Worm (Caenorhabditis elegans): Measurements from ENCODE around the gene jbts-14.

Gene jbts-14

DNA sequence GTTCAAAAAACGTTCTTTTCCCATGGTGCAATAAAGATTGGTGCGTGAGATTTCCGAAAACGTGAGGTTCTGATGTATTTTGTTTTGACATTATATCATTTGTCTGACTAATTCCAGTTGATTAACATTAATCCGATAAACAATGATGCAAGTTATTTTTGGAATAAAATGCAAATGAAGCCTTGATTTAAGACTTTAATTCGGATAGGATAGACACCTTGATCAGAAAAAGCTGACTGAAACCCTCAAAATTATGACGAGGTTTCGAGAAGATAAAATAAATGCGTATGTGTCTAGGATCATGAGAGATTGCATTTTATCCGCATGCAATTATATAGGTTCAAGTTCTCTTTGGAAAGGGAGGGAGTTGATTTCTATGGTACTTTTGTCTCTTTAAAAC lies 41.4 kb downstream of the jbts-14 start:
- TF ChIP-seq ref-1 (GFP tag; conservative IDR thresholded peaks at IDR 0.05) (no peak), cog-1 (tag; optimal IDR thresholded peaks at IDR 0.05) (no peak), flt-1 (GFP tag; IDR thresholded peaks at IDR 0.05) (no peak), ztf-23 (GFP tag; IDR thresholded peaks at IDR 0.05) (no peak)

DNA sequence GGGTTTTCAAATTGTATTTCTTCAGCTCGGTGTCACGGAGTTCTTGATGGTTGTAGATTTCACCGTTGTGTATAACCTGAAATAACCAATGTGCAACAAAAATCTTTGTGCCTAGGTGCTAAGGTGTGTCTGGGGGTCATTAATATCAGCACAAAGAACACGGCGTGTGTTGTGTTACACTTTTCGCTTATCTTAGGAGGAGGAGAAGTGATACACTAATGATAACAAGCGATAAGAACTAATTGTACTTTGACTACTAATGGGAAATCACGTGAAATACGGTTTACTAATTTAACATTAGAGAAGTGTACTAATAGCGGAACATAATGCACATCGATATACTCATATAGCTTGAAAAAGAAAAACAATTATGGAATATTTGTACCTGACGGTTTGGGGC lies 46.1 kb downstream of the jbts-14 start:
- TF ChIP-seq ztf-29 (GFP tag; IDR thresholded peaks at IDR 0.05) (no peak), tab-1 (GFP tag; IDR thresholded peaks at IDR 0.05) (no peak), T22C8.4 (GFP tag; IDR thresholded peaks at IDR 0.05) (no peak), ztf-23 (GFP tag; IDR thresholded peaks at IDR 0.05) (no peak), med-1 (GFP tag; optimal IDR thresholded peaks at IDR 0.05; ENCODE audit: insufficient read depth) (no peak), flt-1 (GFP tag; IDR thresholded peaks at IDR 0.05) (no peak), ref-1 (GFP tag; conservative IDR thresholded peaks at IDR 0.05) (no peak), klf-2 (GFP tag; conservative IDR thresholded peaks at IDR 0.05) (no peak), cog-1 (tag; optimal IDR thresholded peaks at IDR 0.05) (no peak)

DNA sequence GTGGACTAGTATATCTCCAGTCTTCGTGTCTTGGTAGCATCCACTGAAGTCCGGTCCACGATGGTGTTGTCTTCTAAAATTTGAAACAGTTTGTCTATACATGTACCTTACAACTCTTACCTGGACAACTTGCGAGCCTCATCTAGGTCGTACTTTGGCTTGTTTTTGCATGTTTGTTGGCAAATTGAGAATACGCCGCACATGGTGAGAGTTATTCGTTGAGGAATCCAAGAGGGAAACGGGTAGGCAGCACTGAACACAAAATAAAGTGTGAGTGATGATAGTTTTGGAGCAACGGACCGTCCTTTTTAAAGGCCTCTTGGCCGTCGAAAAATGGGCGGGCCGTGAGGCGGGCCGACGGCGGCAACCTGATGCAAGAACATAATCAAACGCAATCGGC lies 46.6 kb downstream of the jbts-14 start, which contains the start of gene asns-2:
Gene asns-2, minus strand, starts transcription at position 282 of the 400 bp plus-strand sequence.
- TF ChIP-seq flt-1 (GFP tag; IDR thresholded peaks at IDR 0.05) (no peak), cog-1 (tag; optimal IDR thresholded peaks at IDR 0.05) (no peak), T22C8.4 (GFP tag; IDR thresholded peaks at IDR 0.05) (no peak), med-1 (GFP tag; optimal IDR thresholded peaks at IDR 0.05; ENCODE audit: insufficient read depth) (no peak), tab-1 (GFP tag; IDR thresholded peaks at IDR 0.05) (no peak), ztf-23 (GFP tag; IDR thresholded peaks at IDR 0.05) (no peak), ref-1 (GFP tag; conservative IDR thresholded peaks at IDR 0.05) (no peak), klf-2 (GFP tag; conservative IDR thresholded peaks at IDR 0.05) (no peak), ztf-29 (GFP tag; IDR thresholded peaks at IDR 0.05) (no peak)

DNA sequence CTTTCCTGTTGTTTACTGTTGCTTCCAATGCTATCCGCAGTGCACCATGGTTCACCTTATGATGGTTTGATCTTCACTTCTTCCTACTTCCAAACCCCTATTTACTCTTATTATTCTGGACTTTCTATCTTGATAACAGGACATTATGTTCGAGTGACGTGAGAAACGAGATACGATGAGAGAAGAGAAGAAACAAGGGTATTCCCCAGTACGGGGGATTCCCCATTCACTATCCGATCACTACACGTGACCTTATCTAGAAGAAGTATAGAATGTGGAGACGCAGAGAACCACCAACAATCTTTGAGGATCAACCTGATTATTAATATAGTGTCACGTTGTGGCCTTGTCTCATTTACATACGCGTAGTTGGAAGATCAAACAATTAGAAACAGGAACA lies 48.4 kb downstream of the jbts-14 start:
- no peak for TF ChIP-seq ref-1 (GFP tag; conservative IDR thresholded peaks at IDR 0.05)
- TF ChIP-seq T22C8.4 (GFP tag; IDR thresholded peaks at IDR 0.05), result no peak
- no peak for TF ChIP-seq cog-1 (tag; optimal IDR thresholded peaks at IDR 0.05)
- no peak for TF ChIP-seq tab-1 (GFP tag; IDR thresholded peaks at IDR 0.05)
- TF ChIP-seq med-1 (GFP tag; optimal IDR thresholded peaks at IDR 0.05; ENCODE audit: insufficient read depth), result no peak
- no peak for TF ChIP-seq ztf-23 (GFP tag; IDR thresholded peaks at IDR 0.05)
- TF ChIP-seq klf-2 (GFP tag; conservative IDR thresholded peaks at IDR 0.05), result no peak
- TF ChIP-seq flt-1 (GFP tag; IDR thresholded peaks at IDR 0.05), result no peak
- TF ChIP-seq ztf-29 (GFP tag; IDR thresholded peaks at IDR 0.05), result no peak

DNA sequence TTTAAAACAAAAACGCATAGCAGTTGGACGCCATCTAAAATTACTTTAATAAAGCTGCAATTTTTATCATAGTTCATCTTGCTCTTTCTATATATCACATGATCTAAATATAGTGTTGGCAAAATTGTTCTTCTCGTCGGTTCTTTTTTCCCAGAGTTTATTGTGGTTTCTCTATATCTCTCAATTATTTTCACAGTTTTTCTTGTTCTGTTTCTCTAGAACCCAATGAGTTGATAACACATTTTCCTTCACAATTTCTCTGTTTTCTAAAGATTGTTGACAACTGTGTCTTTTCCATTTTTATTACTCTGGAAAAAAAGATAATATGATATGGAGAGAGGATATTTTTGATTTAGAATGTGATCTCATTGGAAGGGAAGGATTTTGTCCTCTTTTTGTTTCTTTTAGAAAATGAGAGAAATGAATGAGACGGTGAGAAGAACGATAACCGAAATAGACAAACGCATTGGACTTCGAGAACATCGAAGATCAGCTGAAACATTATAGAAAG lies 50.2 kb downstream of the jbts-14 start:
- TF ChIP-seq ref-1 (GFP tag; conservative IDR thresholded peaks at IDR 0.05), result no peak
- no peak for TF ChIP-seq flt-1 (GFP tag; IDR thresholded peaks at IDR 0.05)
- no peak for TF ChIP-seq ztf-29 (GFP tag; IDR thresholded peaks at IDR 0.05)
- TF ChIP-seq T22C8.4 (GFP tag; IDR thresholded peaks at IDR 0.05), result no peak
- no peak for TF ChIP-seq cog-1 (tag; optimal IDR thresholded peaks at IDR 0.05)

DNA sequence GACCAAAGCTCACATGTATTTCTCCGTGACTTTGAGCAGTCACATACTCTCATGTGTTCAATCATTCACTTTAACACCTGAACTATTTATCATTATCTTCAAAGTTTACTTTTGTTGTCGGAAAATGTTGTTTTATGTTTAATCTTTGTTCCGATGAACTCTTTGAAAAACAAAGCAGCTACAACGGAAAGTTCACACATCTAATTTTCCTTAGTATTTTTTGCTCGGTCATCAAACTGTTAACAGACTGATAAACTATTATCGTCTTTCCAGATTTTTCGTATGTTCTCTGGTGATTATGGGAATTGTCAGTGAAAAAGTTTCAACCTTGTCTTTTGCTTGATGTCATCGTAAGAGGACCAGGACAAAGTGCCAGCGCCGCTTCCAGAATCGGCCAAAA lies 51.9 kb downstream of the jbts-14 start:
- no peak for TF ChIP-seq ztf-29 (GFP tag; IDR thresholded peaks at IDR 0.05)
- TF ChIP-seq klf-2 (GFP tag; conservative IDR thresholded peaks at IDR 0.05), result no peak
- TF ChIP-seq tab-1 (GFP tag; IDR thresholded peaks at IDR 0.05), result no peak
- TF ChIP-seq ref-1 (GFP tag; conservative IDR thresholded peaks at IDR 0.05), result no peak
- TF ChIP-seq flt-1 (GFP tag; IDR thresholded peaks at IDR 0.05), result no peak
- TF ChIP-seq ztf-23 (GFP tag; IDR thresholded peaks at IDR 0.05), result no peak
- TF ChIP-seq med-1 (GFP tag; optimal IDR thresholded peaks at IDR 0.05; ENCODE audit: insufficient read depth), result no peak
- no peak for TF ChIP-seq cog-1 (tag; optimal IDR thresholded peaks at IDR 0.05)
- TF ChIP-seq T22C8.4 (GFP tag; IDR thresholded peaks at IDR 0.05), result no peak
